Fruit fly (Drosophila melanogaster) whole organism, embryonic: Measurements from ENCODE around the gene CG7970.

ENCODE experiments used
- Atf6 ChIP-seq: fragments of 200-800 bp; sonication (Bioruptor generic); IDR thresholded peaks from 2 replicates; pipeline ENCODE4 v1.3.6; 2022; ENCODE audit warnings: missing biosample characterization, missing genetic modification characterization
- Bdp1 ChIP-seq: fragments of 200-800 bp; sonication (Bioruptor generic); optimal IDR thresholded peaks from 3 replicates; lab custom pipeline; 2016; ENCODE audit warnings: missing biosample characterization, missing genetic modification characterization
- CG10209 ChIP-seq: fragments of 200-800 bp; sonication (Bioruptor generic); optimal IDR thresholded peaks from 3 replicates; lab custom pipeline; 2017; ENCODE audit warnings: missing biosample characterization, mild to moderate bottlenecking, missing genetic modification characterization, missing genetic modification reagents
- CG11093 ChIP-seq: fragments of 200-800 bp; sonication (Bioruptor generic); IDR thresholded peaks from 3 replicates; pipeline ENCODE4 v1.3.6; 2022; ENCODE audit warnings: missing biosample characterization, missing genetic modification characterization
- CG11456 ChIP-seq: fragments of 200-800 bp; sonication (Bioruptor generic); IDR thresholded peaks from 3 replicates; pipeline ENCODE4 v1.3.6; 2022; ENCODE audit warnings: missing biosample characterization, missing genetic modification characterization
- CG12219 ChIP-seq: fragments of 200-800 bp; sonication (Bioruptor generic); optimal IDR thresholded peaks from 3 replicates; lab custom pipeline; 2018; ENCODE audit warnings: missing biosample characterization, mild to moderate bottlenecking, missing genetic modification characterization
- CG12659 ChIP-seq: fragments of 200-800 bp; sonication (Bioruptor generic); optimal IDR thresholded peaks from 3 replicates; lab custom pipeline; 2017; ENCODE audit warnings: mild to moderate bottlenecking, missing biosample characterization, missing genetic modification reagents, missing genetic modification characterization
- CG14860 ChIP-seq: fragments of 200-800 bp; sonication (Bioruptor generic); IDR thresholded peaks from 3 replicates; pipeline ENCODE4 v1.3.6; 2022; ENCODE audit warnings: missing biosample characterization, missing genetic modification characterization; ENCODE audit not compliant: partially characterized antibody
- CG15479 ChIP-seq: fragments of 200-800 bp; sonication (Bioruptor generic); optimal IDR thresholded peaks from 3 replicates; lab custom pipeline; 2019; ENCODE audit warnings: missing biosample characterization, mild to moderate bottlenecking, missing genetic modification characterization, moderate library complexity
- CG1603 ChIP-seq: fragments of 200-800 bp; sonication (Bioruptor generic); optimal IDR thresholded peaks from 2 replicates; lab custom pipeline; 2019; ENCODE audit warnings: missing biosample characterization, mild to moderate bottlenecking, missing genetic modification characterization, moderate library complexity
- CG1647 ChIP-seq: fragments of 200-800 bp; sonication (Bioruptor generic); optimal IDR thresholded peaks from 3 replicates; lab custom pipeline; 2016; ENCODE audit warnings: missing biosample characterization, missing genetic modification characterization
- CG17361 ChIP-seq: fragments of 200-800 bp; sonication (Bioruptor generic); IDR thresholded peaks from 3 replicates; pipeline ENCODE4 v1.3.6; 2022; ENCODE audit warnings: missing biosample characterization, missing genetic modification characterization
- CG18476 ChIP-seq: fragments of 200-800 bp; sonication (Bioruptor generic); optimal IDR thresholded peaks from 2 replicates; lab custom pipeline; 2016; ENCODE audit warnings: missing biosample characterization, mild to moderate bottlenecking, missing genetic modification characterization
- CG18619 ChIP-seq: fragments of 200-800 bp; sonication (Bioruptor generic); optimal IDR thresholded peaks from 3 replicates; lab custom pipeline; 2017; ENCODE audit warnings: missing biosample characterization, mild to moderate bottlenecking, missing genetic modification characterization
- CG2202 ChIP-seq: fragments of 200-800 bp; sonication (Bioruptor generic); optimal IDR thresholded peaks from 2 replicates; lab custom pipeline; 2018; ENCODE audit warnings: missing biosample characterization, mild to moderate bottlenecking, missing genetic modification characterization
- CG30431 ChIP-seq: fragments of 200-800 bp; sonication (Bioruptor generic); optimal IDR thresholded peaks from 2 replicates; lab custom pipeline; 2017; ENCODE audit warnings: missing biosample characterization, missing genetic modification characterization
- CG33557 ChIP-seq: fragments of 200-800 bp; sonication (Bioruptor generic); optimal IDR thresholded peaks from 2 replicates; lab custom pipeline; 2019; ENCODE audit warnings: missing biosample characterization, mild to moderate bottlenecking, missing genetic modification characterization, moderate library complexity
- CG3407 ChIP-seq: fragments of 200-800 bp; sonication (Bioruptor generic); optimal IDR thresholded peaks from 2 replicates; lab custom pipeline; 2018; ENCODE audit warnings: missing biosample characterization, mild to moderate bottlenecking, missing genetic modification characterization
- CG43689 ChIP-seq: fragments of 200-800 bp; sonication (Bioruptor generic); IDR thresholded peaks from 2 replicates; pipeline ENCODE4 v1.3.6; 2022; ENCODE audit warnings: missing biosample characterization, missing genetic modification characterization
- CG7987 ChIP-seq: fragments of 200-800 bp; sonication (Bioruptor generic); optimal IDR thresholded peaks from 2 replicates; lab custom pipeline; 2018; ENCODE audit warnings: missing biosample characterization, mild to moderate bottlenecking, missing genetic modification characterization, moderate library complexity
- CG8290 ChIP-seq, 3 experiments: fragments of 200-800 bp; sonication (Bioruptor generic); optimal IDR thresholded peaks; 2 replicates each; lab custom pipeline; 2016 to 2019; ENCODE audit warnings: missing biosample characterization in 3 of 3, missing genetic modification characterization in 3 of 3, mild to moderate bottlenecking in 2 of 3, moderate library complexity in 1 of 3
- CG8388 ChIP-seq: fragments of 200-800 bp; sonication (Bioruptor generic); optimal IDR thresholded peaks from 2 replicates; lab custom pipeline; 2019; ENCODE audit warnings: missing biosample characterization, mild to moderate bottlenecking, missing genetic modification characterization, moderate library complexity
- CG9609 ChIP-seq: fragments of 200-800 bp; sonication (Bioruptor generic); optimal IDR thresholded peaks from 3 replicates; lab custom pipeline; 2016; ENCODE audit warnings: missing biosample characterization, missing genetic modification characterization
- CkIIα-i1 ChIP-seq: fragments of 200-800 bp; sonication (Bioruptor generic); IDR thresholded peaks from 2 replicates; pipeline ENCODE4 v1.3.6; 2022; ENCODE audit warnings: missing biosample characterization, missing genetic modification characterization
- CrebB ChIP-seq: fragments of 200-800 bp; sonication (Bioruptor generic); optimal IDR thresholded peaks from 3 replicates; lab custom pipeline; 2018; ENCODE audit warnings: missing biosample characterization, mild to moderate bottlenecking, missing genetic modification characterization
- Fer2 ChIP-seq: fragments of 200-800 bp; sonication (Bioruptor generic); optimal IDR thresholded peaks from 2 replicates; lab custom pipeline; 2018; ENCODE audit warnings: missing biosample characterization, mild to moderate bottlenecking, missing genetic modification characterization, moderate library complexity
- Hr3 ChIP-seq: fragments of 200-800 bp; sonication (Bioruptor generic); optimal IDR thresholded peaks from 3 replicates; lab custom pipeline; 2016; ENCODE audit warnings: missing biosample characterization, missing genetic modification characterization
- Optix ChIP-seq: fragments of 200-800 bp; sonication (Bioruptor generic); IDR thresholded peaks from 3 replicates; pipeline ENCODE4 v1.3.6; 2022; ENCODE audit warnings: missing biosample characterization, missing genetic modification characterization
- Xrp1 ChIP-seq: fragments of 200-800 bp; sonication (Bioruptor generic); IDR thresholded peaks from 2 replicates; pipeline ENCODE4 v1.3.6; 2022; ENCODE audit warnings: missing biosample characterization, missing genetic modification characterization
- abd-A ChIP-seq: fragments of 200-800 bp; sonication (Bioruptor generic); optimal IDR thresholded peaks from 3 replicates; lab custom pipeline; 2019; ENCODE audit warnings: missing biosample characterization, mild to moderate bottlenecking, missing genetic modification characterization, moderate library complexity
- ato ChIP-seq: fragments of 200-800 bp; sonication (Bioruptor generic); IDR thresholded peaks from 2 replicates; pipeline ENCODE4 v1.3.6; 2022; ENCODE audit warnings: missing biosample characterization, missing genetic modification characterization; ENCODE audit not compliant: partially characterized antibody
- caup ChIP-seq: fragments of 200-800 bp; sonication (Bioruptor generic); optimal IDR thresholded peaks from 3 replicates; lab custom pipeline; 2017; ENCODE audit warnings: missing biosample characterization, mild to moderate bottlenecking, missing genetic modification characterization, moderate library complexity; ENCODE audit not compliant: severe bottlenecking
- fd96Cb ChIP-seq: fragments of 200-800 bp; sonication (Bioruptor generic); optimal IDR thresholded peaks from 2 replicates; lab custom pipeline; 2018; ENCODE audit warnings: missing biosample characterization, mild to moderate bottlenecking, missing genetic modification characterization, moderate library complexity
- gem ChIP-seq: fragments of 200-800 bp; sonication (Bioruptor generic); optimal IDR thresholded peaks from 2 replicates; lab custom pipeline; 2019; ENCODE audit warnings: missing biosample characterization, mild to moderate bottlenecking, missing genetic modification characterization, moderate library complexity
- gfzf ChIP-seq: fragments of 200-800 bp; sonication (Bioruptor generic); optimal IDR thresholded peaks from 2 replicates; lab custom pipeline; 2016; ENCODE audit warnings: missing biosample characterization, mild to moderate bottlenecking, missing genetic modification characterization, moderate library complexity
- h ChIP-seq: fragments of >200 bp; optimal IDR thresholded peaks from 2 replicates; lab custom pipeline; 2017
- kni ChIP-seq: fragments of 200-800 bp; sonication (Bioruptor generic); optimal IDR thresholded peaks from 3 replicates; lab custom pipeline; 2017; ENCODE audit warnings: mild to moderate bottlenecking, missing biosample characterization, missing genetic modification reagents, missing genetic modification characterization
- knrl ChIP-seq: fragments of 200-800 bp; sonication (Bioruptor generic); IDR thresholded peaks from 3 replicates; pipeline ENCODE4 v1.3.6; 2022; ENCODE audit warnings: missing biosample characterization, missing genetic modification characterization; ENCODE audit not compliant: partially characterized antibody
- odd ChIP-seq: fragments of 200-800 bp; sonication (Bioruptor generic); optimal IDR thresholded peaks from 2 replicates; lab custom pipeline; 2017; ENCODE audit warnings: missing biosample characterization, mild to moderate bottlenecking, missing genetic modification characterization
- row ChIP-seq: fragments of 200-800 bp; sonication (Bioruptor generic); IDR thresholded peaks from 3 replicates; pipeline ENCODE4 v1.3.6; 2022; ENCODE audit warnings: missing biosample characterization, missing genetic modification characterization
- sd ChIP-seq: fragments of 200-800 bp; sonication (Bioruptor generic); optimal IDR thresholded peaks from 3 replicates; lab custom pipeline; 2018; ENCODE audit warnings: missing biosample characterization, mild to moderate bottlenecking, missing genetic modification characterization, moderate library complexity
- sens-2 ChIP-seq: fragments of 200-800 bp; sonication (Bioruptor generic); IDR thresholded peaks from 2 replicates; pipeline ENCODE4 v1.3.6; 2022; ENCODE audit warnings: missing biosample characterization, missing genetic modification characterization
- sqz ChIP-seq: fragments of 200-800 bp; sonication (Bioruptor generic); optimal IDR thresholded peaks from 3 replicates; lab custom pipeline; 2018; ENCODE audit warnings: missing biosample characterization, mild to moderate bottlenecking, missing genetic modification characterization
- ssp ChIP-seq: fragments of 200-800 bp; sonication (Bioruptor generic); IDR thresholded peaks from 2 replicates; pipeline ENCODE4 v1.3.6; 2022; ENCODE audit warnings: missing biosample characterization, missing genetic modification characterization
- tna ChIP-seq: fragments of 200-800 bp; sonication (Bioruptor generic); IDR thresholded peaks from 2 replicates; pipeline ENCODE4 v1.3.6; 2022; ENCODE audit warnings: missing biosample characterization, missing genetic modification characterization; ENCODE audit not compliant: partially characterized antibody
- zen ChIP-seq: fragments of 200-800 bp; sonication (Bioruptor generic); optimal IDR thresholded peaks from 3 replicates; lab custom pipeline; 2018; ENCODE audit warnings: missing biosample characterization, mild to moderate bottlenecking, missing genetic modification characterization, moderate library complexity
- zf30C ChIP-seq: fragments of 200-800 bp; sonication (Bioruptor generic); optimal IDR thresholded peaks from 3 replicates; lab custom pipeline; 2018; ENCODE audit warnings: missing biosample characterization, mild to moderate bottlenecking, missing genetic modification characterization
- zfh1 ChIP-seq: fragments of 200-800 bp; sonication (Bioruptor generic); IDR thresholded peaks from 3 replicates; pipeline ENCODE4 v1.3.6; 2022; ENCODE audit warnings: missing biosample characterization, missing genetic modification characterization

CG7970 gene

dm6 chr3L:1639185-1639812 lies 13.3 kb upstream of the CG7970 start, which contains the start of the genes Mettl2 and Bgb (continued):
- TF ChIP-seq Xrp1 (GFP tag; lab: Robert Waterston, UW) (peak; percentile 76), CG17361 (GFP tag; lab: Robert Waterston, UW) (peak; percentile 91), CG8388 (peak; percentile 60), CG10209 (GFP tag; lab: Kevin White, UChicago) (peak; percentile 55), tna (GFP tag; lab: Robert Waterston, UW) (0 out of 2 replicates have a peak, but pooled peaks have one; percentile 9), Optix (GFP tag; lab: Robert Waterston, UW) (peak; percentile 52; the same call in 1 of the 3 replicates), CG2202 (peak; percentile 1), kni (peak; percentile 25), sens-2 (no peak), CG3407 (GFP tag; lab: Kevin White, UChicago) (peak; percentile 18), fd96Cb (tag; lab: Kevin White, UChicago) (peak; percentile 78), CG15479 (GFP tag; lab: Kevin White, UChicago) (no peak), CG12659 (GFP tag; lab: Kevin White, UChicago) (peak; percentile 78), sqz (GFP tag; lab: Kevin White, UChicago) (no peak), gfzf (peak; percentile 64), row (peak; percentile 95), abd-A (tag; lab: Kevin White, UChicago) (no peak), knrl (GFP tag; lab: Robert Waterston, UW) (peak; percentile 87), caup (GFP tag; lab: Kevin White, UChicago) (peak; percentile 53), Bdp1 (GFP tag; lab: Kevin White, UChicago) (peak; percentile 39), gem (tag; lab: Kevin White, UChicago) (peak; percentile 87), zf30C (GFP tag; lab: Kevin White, UChicago) (no peak), CG1603 (tag; lab: Kevin White, UChicago) (peak; percentile 70), Atf6 (peak; percentile 52; the same call in 1 of the 2 replicates), CG1647 (GFP tag; lab: Kevin White, UChicago) (peak; percentile 75), zen (tag; lab: Kevin White, UChicago) (peak; percentile 74), h (lab: Kevin White, UChicago) (no peak), CG18619 (GFP tag; lab: Kevin White, UChicago) (peak; percentile 56), CG11093 (GFP tag; lab: Robert Waterston, UW) (peak; percentile 49; the same call in 1 of the 3 replicates), Fer2 (peak; percentile 74), CrebB (no peak), Hr3 (GFP tag; lab: Kevin White, UChicago) (peak; percentile 80), CG30431 (peak; percentile 52), CG7987 (no peak), odd (GFP tag; lab: Kevin White, UChicago) (no peak), CG33557 (peak; percentile 61), CG8290 (GFP tag; optimal IDR thresholded peaks at IDR 0.05; lab: Kevin White, UChicago) (peak; percentile 57), CG8290 (tag; optimal IDR thresholded peaks at IDR 0.05; lab: Kevin White, UChicago) (no peak), ato (GFP tag; lab: Robert Waterston, UW) (peak; percentile 20; the same call in 1 of the 2 replicates), CG43689 (no peak), CG11456 (GFP tag; lab: Robert Waterston, UW) (peak; percentile 86), CG9609 (GFP tag; lab: Kevin White, UChicago) (peak; percentile 81), CkIIα-i1 (GFP tag; lab: Robert Waterston, UW) (no peak), CG14860 (GFP tag; lab: Robert Waterston, UW) (peak; percentile 75), zfh1 (GFP tag; lab: Robert Waterston, UW) (peak; percentile 84), ssp (GFP tag; lab: Robert Waterston, UW) (peak; percentile 75), sd (no peak), CG18476 (GFP tag; lab: Kevin White, UChicago) (peak; percentile 62), CG12219 (GFP tag; lab: Kevin White, UChicago) (no peak)
